Fruit fly (Drosophila melanogaster): ENCODE measurements around the gene CCT6.

CCT6 gene

DNA sequence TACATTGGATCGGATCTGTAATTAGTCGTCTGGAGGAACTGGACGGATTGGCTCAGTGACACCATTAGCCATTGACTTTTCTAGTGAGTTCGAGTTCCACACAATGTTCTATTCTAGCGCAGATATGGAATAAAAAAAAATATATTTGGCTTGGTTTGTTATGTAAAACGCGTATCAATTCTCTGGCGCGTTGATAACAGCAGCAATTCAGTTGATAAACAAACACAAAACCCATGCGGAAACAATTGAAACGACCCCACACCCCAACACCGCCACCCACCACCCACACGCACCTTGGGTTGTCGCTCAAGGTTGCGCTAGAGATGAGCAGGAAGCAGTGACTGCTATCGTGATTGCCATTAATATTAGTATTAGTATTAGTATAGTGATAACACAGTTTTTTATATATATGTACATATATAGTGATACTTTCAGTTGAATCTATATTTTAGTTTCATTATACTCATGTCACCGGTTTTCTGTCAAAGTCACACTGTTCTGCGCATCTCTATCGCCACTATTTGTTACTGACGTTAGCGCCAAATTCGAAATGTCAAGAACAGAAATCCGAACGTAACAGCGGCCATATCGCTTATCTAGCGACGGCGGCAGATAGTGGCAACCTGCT, 48.8 kb upstream of the CCT6 start (continued):
- TF ChIP-seq svp (GFP tag) = peak; percentile 86
- TF ChIP-seq Hr4 (GFP tag; optimal IDR thresholded peaks at IDR 0.05) = peak; percentile 67
- peak; percentile 76 for TF ChIP-seq CG7368 (GFP tag; optimal IDR thresholded peaks at IDR 0.05)
- TF ChIP-seq CG34406 (GFP tag; optimal IDR thresholded peaks at IDR 0.05) = peak; percentile 78
- peak; percentile 86 for TF ChIP-seq CG3032 (tag; optimal IDR thresholded peaks at IDR 0.05)
- TF ChIP-seq Lpt (GFP tag; optimal IDR thresholded peaks at IDR 0.05) = peak; percentile 86
- TF ChIP-seq CG32006 (GFP tag; optimal IDR thresholded peaks at IDR 0.05) = peak; percentile 86
- peak; percentile 82 for TF ChIP-seq vri (GFP tag; optimal IDR thresholded peaks at IDR 0.05)
- peak; percentile 61 for TF ChIP-seq CG31627 (GFP tag; optimal IDR thresholded peaks at IDR 0.05)
- TF ChIP-seq topi (GFP tag; optimal IDR thresholded peaks at IDR 0.05) = peak; percentile 73
- peak; percentile 69 for TF ChIP-seq Sox102F (GFP tag; optimal IDR thresholded peaks at IDR 0.05)
- peak; percentile 89 for TF ChIP-seq Gug (GFP tag; IDR thresholded peaks at IDR 0.05)
- peak; percentile 73 for TF ChIP-seq Sox15 (GFP tag; optimal IDR thresholded peaks at IDR 0.05)

DNA sequence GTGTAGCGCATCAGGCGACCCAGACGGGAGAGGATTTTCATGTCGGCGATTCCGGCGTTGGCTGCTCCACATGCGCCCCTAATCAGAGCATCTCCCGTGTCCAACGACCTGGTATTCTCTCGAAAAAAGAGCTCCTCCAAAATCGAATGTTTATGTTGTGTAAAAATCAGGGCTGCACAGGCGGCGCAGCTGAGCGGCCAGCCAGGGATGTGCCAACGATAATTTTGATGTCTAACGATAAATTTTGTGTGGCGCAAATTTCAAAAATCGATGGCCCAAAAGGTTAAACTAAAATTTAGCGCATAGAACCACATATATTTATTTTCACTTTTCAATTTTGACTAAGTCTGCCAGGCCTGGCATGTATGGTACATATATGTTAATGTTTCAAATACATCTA, 45.4 kb upstream of the CCT6 start, which contains the start of gene CG9240:
Gene CG9240, minus strand, starts transcription at position 213 of the 400 bp plus-strand sequence.
- TF ChIP-seq esn (GFP tag; optimal IDR thresholded peaks at IDR 0.05) (no peak), CG16779 (tag; optimal IDR thresholded peaks at IDR 0.05) (no peak), CG7368 (GFP tag; optimal IDR thresholded peaks at IDR 0.05) (no peak), svp (GFP tag) (peak; percentile 67), fd59A (GFP tag; optimal IDR thresholded peaks at IDR 0.05) (no peak)

DNA sequence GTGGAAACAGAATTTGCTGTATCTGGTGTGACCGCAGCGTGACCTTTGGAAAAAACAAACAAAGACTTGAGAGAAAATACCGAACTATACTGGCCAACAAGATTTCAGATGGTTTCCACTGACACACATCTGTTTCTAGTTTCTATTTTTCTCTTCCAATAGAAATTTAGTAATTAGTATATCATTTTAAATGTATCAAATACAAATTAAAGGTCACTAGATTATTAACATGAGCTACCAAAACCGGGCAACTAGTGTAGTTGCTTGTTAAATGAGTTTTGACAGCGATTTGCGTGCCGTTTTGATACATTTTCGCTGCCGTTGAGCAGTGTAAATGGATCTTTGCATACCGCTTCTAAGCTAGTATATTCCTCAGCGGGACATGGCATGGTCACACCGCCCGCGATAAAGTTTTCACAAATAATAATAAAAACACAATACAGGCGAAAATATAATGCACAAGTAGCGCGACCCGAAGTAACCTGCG, 42.7 kb upstream of the CCT6 start, which contains the start of the genes Pis and Hap40:
Gene Pis, minus strand, starts transcription at position 51 of the 487 bp plus-strand sequence.
Gene Hap40, plus strand, starts transcription at position 406 of the 487 bp plus-strand sequence.
- peak; percentile 67 for TF ChIP-seq CG4318 (GFP tag; optimal IDR thresholded peaks at IDR 0.05)
- peak; percentile 47; the same call in 2 of the 3 replicates for TF ChIP-seq CG8119 (GFP tag; IDR thresholded peaks at IDR 0.05)
- peak; percentile 63 for TF ChIP-seq dac (GFP tag; optimal IDR thresholded peaks at IDR 0.05)
- TF ChIP-seq fd59A (GFP tag; optimal IDR thresholded peaks at IDR 0.05) = peak; percentile 42
- TF ChIP-seq CG34406 (GFP tag; optimal IDR thresholded peaks at IDR 0.05) = peak; percentile 35
- TF ChIP-seq fkh (GFP tag; optimal IDR thresholded peaks at IDR 0.05) = peak; percentile 77
- peak; percentile 47 for TF ChIP-seq CG6808 (GFP tag; optimal IDR thresholded peaks at IDR 0.05)
- peak; percentile 12; the same call in 1 of the 2 replicates for TF ChIP-seq CG11294 (GFP tag; IDR thresholded peaks at IDR 0.05)
- peak; percentile 76 for TF ChIP-seq CG3032 (tag; optimal IDR thresholded peaks at IDR 0.05)
- TF ChIP-seq Sox14 (GFP tag; optimal IDR thresholded peaks at IDR 0.05) = peak; percentile 83
- TF ChIP-seq svp (GFP tag) = peak; percentile 94
- TF ChIP-seq achi (GFP tag; optimal IDR thresholded peaks at IDR 0.05) = no peak
- peak; percentile 77 for TF ChIP-seq Hr39 (GFP tag; optimal IDR thresholded peaks at IDR 0.05)
- peak; percentile 63 for TF ChIP-seq CG11902 (GFP tag; optimal IDR thresholded peaks at IDR 0.05)
- no peak for TF ChIP-seq CG16779 (tag; optimal IDR thresholded peaks at IDR 0.05)
- peak; percentile 49 for TF ChIP-seq CG10669 (GFP tag; optimal IDR thresholded peaks at IDR 0.05)
- TF ChIP-seq Sox102F (GFP tag; optimal IDR thresholded peaks at IDR 0.05) = no peak
- TF ChIP-seq spab (GFP tag; optimal IDR thresholded peaks at IDR 0.05) = no peak
- TF ChIP-seq CG6854 (GFP tag; optimal IDR thresholded peaks at IDR 0.05) = no peak
- peak; percentile 39 for TF ChIP-seq CG6792 (GFP tag; optimal IDR thresholded peaks at IDR 0.05)
- no peak for TF ChIP-seq Hr38 (GFP tag; optimal IDR thresholded peaks at IDR 0.05)
- no peak for TF ChIP-seq CG1621 (tag; optimal IDR thresholded peaks at IDR 0.05)
- no peak for TF ChIP-seq Blimp-1 (GFP tag; optimal IDR thresholded peaks at IDR 0.05)
- no peak for TF ChIP-seq CG9139 (GFP tag; optimal IDR thresholded peaks at IDR 0.05)
- TF ChIP-seq CG32006 (GFP tag; optimal IDR thresholded peaks at IDR 0.05) = peak; percentile 79
- peak; percentile 77 for TF ChIP-seq CG31627 (GFP tag; optimal IDR thresholded peaks at IDR 0.05)
- no peak for TF ChIP-seq Met (GFP tag; optimal IDR thresholded peaks at IDR 0.05)
- TF ChIP-seq pdm3 (GFP tag; optimal IDR thresholded peaks at IDR 0.05) = peak; percentile 69
- TF ChIP-seq fd85E (GFP tag; optimal IDR thresholded peaks at IDR 0.05) = no peak
- peak; percentile 61 for TF ChIP-seq topi (GFP tag; optimal IDR thresholded peaks at IDR 0.05)
- peak; percentile 64 for TF ChIP-seq cyc (GFP tag; optimal IDR thresholded peaks at IDR 0.05)
- TF ChIP-seq Eip78C (GFP tag) = peak; percentile 77
- peak; percentile 51 for TF ChIP-seq CG3919 (GFP tag; optimal IDR thresholded peaks at IDR 0.05)
- TF ChIP-seq CG6276 (GFP tag; optimal IDR thresholded peaks at IDR 0.05) = no peak
- peak; percentile 67 for TF ChIP-seq Hr4 (GFP tag; optimal IDR thresholded peaks at IDR 0.05)
- peak; percentile 36 for TF ChIP-seq net (GFP tag; optimal IDR thresholded peaks at IDR 0.05)
- TF ChIP-seq Gug (GFP tag; IDR thresholded peaks at IDR 0.05) = peak; percentile 53
- peak; percentile 15 for TF ChIP-seq Eip93F (GFP tag; optimal IDR thresholded peaks at IDR 0.05)
- peak; percentile 70 for TF ChIP-seq CG10631 (GFP tag; optimal IDR thresholded peaks at IDR 0.05)
- TF ChIP-seq CG7368 (GFP tag; optimal IDR thresholded peaks at IDR 0.05) = no peak
- no peak for TF ChIP-seq OdsH (GFP tag; optimal IDR thresholded peaks at IDR 0.05)
